Worm (Caenorhabditis elegans): ENCODE data around the gene col-95.

col-95 gene

ce11 chrIII:11727010-11727409 lies 23.2 kb downstream of the col-95 start:
- TF ChIP-seq T22C8.4 (GFP tag; IDR thresholded peaks at IDR 0.05) (no peak), ztf-29 (GFP tag; IDR thresholded peaks at IDR 0.05) (no peak), flt-1 (GFP tag; IDR thresholded peaks at IDR 0.05) (no peak), tab-1 (GFP tag; IDR thresholded peaks at IDR 0.05) (no peak), med-1 (GFP tag; optimal IDR thresholded peaks at IDR 0.05; ENCODE audit: insufficient read depth) (no peak), cog-1 (tag; optimal IDR thresholded peaks at IDR 0.05) (no peak), klf-2 (GFP tag; conservative IDR thresholded peaks at IDR 0.05) (no peak), ztf-23 (GFP tag; IDR thresholded peaks at IDR 0.05) (no peak), ref-1 (GFP tag; conservative IDR thresholded peaks at IDR 0.05) (no peak)

- TF ChIP-seq flt-1 (GFP tag; IDR thresholded peaks at IDR 0.05): no peak
- no peak for TF ChIP-seq med-1 (GFP tag; optimal IDR thresholded peaks at IDR 0.05; ENCODE audit: insufficient read depth)
- no peak for TF ChIP-seq ref-1 (GFP tag; conservative IDR thresholded peaks at IDR 0.05)
- TF ChIP-seq tab-1 (GFP tag; IDR thresholded peaks at IDR 0.05): no peak
- TF ChIP-seq ztf-23 (GFP tag; IDR thresholded peaks at IDR 0.05): no peak
- no peak for TF ChIP-seq klf-2 (GFP tag; conservative IDR thresholded peaks at IDR 0.05)
- TF ChIP-seq T22C8.4 (GFP tag; IDR thresholded peaks at IDR 0.05): no peak
- TF ChIP-seq ztf-29 (GFP tag; IDR thresholded peaks at IDR 0.05): no peak
- no peak for TF ChIP-seq cog-1 (tag; optimal IDR thresholded peaks at IDR 0.05)
These were observed 26.5 kb downstream of the col-95 start, which contains the start of gene Y41C4A.18 for ce11 chrIII:11730312-11730711. Gene Y41C4A.18 (plus strand): TSS chrIII:11730612.

ce11 chrIII:11730850-11731249 lies 27.1 kb downstream of the col-95 start:
- TF ChIP-seq klf-2 (GFP tag; conservative IDR thresholded peaks at IDR 0.05) (no peak), ztf-23 (GFP tag; IDR thresholded peaks at IDR 0.05) (no peak), ref-1 (GFP tag; conservative IDR thresholded peaks at IDR 0.05) (no peak), ztf-29 (GFP tag; IDR thresholded peaks at IDR 0.05) (no peak), med-1 (GFP tag; optimal IDR thresholded peaks at IDR 0.05; ENCODE audit: insufficient read depth) (no peak), tab-1 (GFP tag; IDR thresholded peaks at IDR 0.05) (no peak), cog-1 (tag; optimal IDR thresholded peaks at IDR 0.05) (no peak), flt-1 (GFP tag; IDR thresholded peaks at IDR 0.05) (no peak)

ce11 chrIII:11731491-11731890 lies 27.7 kb downstream of the col-95 start:
- TF ChIP-seq med-1 (GFP tag; optimal IDR thresholded peaks at IDR 0.05; ENCODE audit: insufficient read depth): no peak
- TF ChIP-seq ztf-29 (GFP tag; IDR thresholded peaks at IDR 0.05): no peak
- no peak for TF ChIP-seq ref-1 (GFP tag; conservative IDR thresholded peaks at IDR 0.05)
- TF ChIP-seq T22C8.4 (GFP tag; IDR thresholded peaks at IDR 0.05): no peak
- no peak for TF ChIP-seq cog-1 (tag; optimal IDR thresholded peaks at IDR 0.05)
- TF ChIP-seq ztf-23 (GFP tag; IDR thresholded peaks at IDR 0.05): no peak
- TF ChIP-seq klf-2 (GFP tag; conservative IDR thresholded peaks at IDR 0.05): no peak
- TF ChIP-seq flt-1 (GFP tag; IDR thresholded peaks at IDR 0.05): no peak
- no peak for TF ChIP-seq tab-1 (GFP tag; IDR thresholded peaks at IDR 0.05)

- TF ChIP-seq tab-1 (GFP tag; IDR thresholded peaks at IDR 0.05): no peak
- TF ChIP-seq ztf-29 (GFP tag; IDR thresholded peaks at IDR 0.05): no peak
- no peak for TF ChIP-seq med-1 (GFP tag; optimal IDR thresholded peaks at IDR 0.05; ENCODE audit: insufficient read depth)
- no peak for TF ChIP-seq klf-2 (GFP tag; conservative IDR thresholded peaks at IDR 0.05)
- no peak for TF ChIP-seq flt-1 (GFP tag; IDR thresholded peaks at IDR 0.05)
- no peak for TF ChIP-seq ref-1 (GFP tag; conservative IDR thresholded peaks at IDR 0.05)
- TF ChIP-seq cog-1 (tag; optimal IDR thresholded peaks at IDR 0.05): no peak
- TF ChIP-seq ztf-23 (GFP tag; IDR thresholded peaks at IDR 0.05): no peak
- TF ChIP-seq T22C8.4 (GFP tag; IDR thresholded peaks at IDR 0.05): no peak
These were observed 28.3 kb downstream of the col-95 start, which contains the start of gene Y41C4A.21 for ce11 chrIII:11732056-11732455. Gene Y41C4A.21 (plus strand): TSS chrIII:11732356.

ce11 chrIII:11732943-11733342 lies 29.1 kb downstream of the col-95 start:
- TF ChIP-seq T22C8.4 (GFP tag; IDR thresholded peaks at IDR 0.05) (peak; percentile 80), klf-2 (GFP tag; conservative IDR thresholded peaks at IDR 0.05) (no peak), cog-1 (tag; optimal IDR thresholded peaks at IDR 0.05) (no peak)

- TF ChIP-seq med-1 (GFP tag; optimal IDR thresholded peaks at IDR 0.05; ENCODE audit: insufficient read depth) (no peak), ztf-23 (GFP tag; IDR thresholded peaks at IDR 0.05) (no peak), T22C8.4 (GFP tag; IDR thresholded peaks at IDR 0.05) (no peak), klf-2 (GFP tag; conservative IDR thresholded peaks at IDR 0.05) (no peak), ztf-29 (GFP tag; IDR thresholded peaks at IDR 0.05) (no peak), cog-1 (tag; optimal IDR thresholded peaks at IDR 0.05) (no peak), tab-1 (GFP tag; IDR thresholded peaks at IDR 0.05) (no peak), flt-1 (GFP tag; IDR thresholded peaks at IDR 0.05) (no peak), ref-1 (GFP tag; conservative IDR thresholded peaks at IDR 0.05) (no peak)
These were observed 33.7 kb downstream of the col-95 start, which contains the start of gene sup-1 for ce11 chrIII:11737527-11737926. Gene sup-1 (minus strand): TSS chrIII:11737627.

- TF ChIP-seq klf-2 (GFP tag; conservative IDR thresholded peaks at IDR 0.05) (no peak), ref-1 (GFP tag; conservative IDR thresholded peaks at IDR 0.05) (no peak), cog-1 (tag; optimal IDR thresholded peaks at IDR 0.05) (no peak), T22C8.4 (GFP tag; IDR thresholded peaks at IDR 0.05) (no peak), med-1 (GFP tag; optimal IDR thresholded peaks at IDR 0.05; ENCODE audit: insufficient read depth) (no peak), ztf-29 (GFP tag; IDR thresholded peaks at IDR 0.05) (no peak), ztf-23 (GFP tag; IDR thresholded peaks at IDR 0.05) (no peak), flt-1 (GFP tag; IDR thresholded peaks at IDR 0.05) (no peak), tab-1 (GFP tag; IDR thresholded peaks at IDR 0.05) (no peak)
These were observed 34.7 kb downstream of the col-95 start for ce11 chrIII:11738482-11738881.

ce11 chrIII:11740868-11741267 lies 37.1 kb downstream of the col-95 start:
- no peak for TF ChIP-seq cog-1 (tag; optimal IDR thresholded peaks at IDR 0.05)

ce11 chrIII:11742191-11742590 lies 38.4 kb downstream of the col-95 start:
- TF ChIP-seq ztf-23 (GFP tag; IDR thresholded peaks at IDR 0.05) (no peak), tab-1 (GFP tag; IDR thresholded peaks at IDR 0.05) (no peak), T22C8.4 (GFP tag; IDR thresholded peaks at IDR 0.05) (no peak)

Measured in whole organism, midembryonic.